Worm (Caenorhabditis elegans) whole organism, early embryonic: ENCODE results near the gene nbet-1.
"Not testable (repeated sequence)": the region's sequence is repeated elsewhere in the genome, so short reads cannot be mapped to it uniquely, and the experiment has no call there.

Source experiments
- B0310.2 ChIP-seq: sonication (generic microtip); optimal IDR thresholded peaks from 2 replicates; lab custom pipeline; 2016; ENCODE audit warnings: mild to moderate bottlenecking, missing genetic modification characterization, missing compliant biosample characterization
- F13C5.2 ChIP-seq: sonication (generic microtip); optimal IDR thresholded peaks from 2 replicates; lab custom pipeline; 2017; ENCODE audit warnings: mild to moderate bottlenecking, missing genetic modification characterization, inconsistent platforms, missing compliant biosample characterization
- aly-1 ChIP-seq: sonication (generic microtip); optimal IDR thresholded peaks from 2 replicates; lab custom pipeline; 2016; ENCODE audit warnings: missing genetic modification characterization, missing compliant biosample characterization
- ama-1 ChIP-seq: fragments of 150-350 bp; optimal IDR thresholded peaks from 2 replicates; lab custom pipeline; 2014
- ceh-13 ChIP-seq: fragments of 200-800 bp; sonication (Bioruptor generic); optimal IDR thresholded peaks from 2 replicates; lab custom pipeline; 2018; ENCODE audit warnings: mild to moderate bottlenecking, missing genetic modification characterization, missing compliant biosample characterization
- ceh-36 ChIP-seq: sonication (generic microtip); optimal IDR thresholded peaks from 2 replicates; lab custom pipeline; 2016; ENCODE audit warnings: missing genetic modification characterization, inconsistent platforms, missing compliant biosample characterization
- ets-7 ChIP-seq: sonication (generic microtip); optimal IDR thresholded peaks from 2 replicates; lab custom pipeline; 2016; ENCODE audit warnings: missing genotype, missing genetic modification characterization, missing compliant biosample characterization
- flt-1 ChIP-seq: fragments of 200-800 bp; sonication (Bioruptor generic); IDR thresholded peaks from 2 replicates; pipeline ENCODE4 v1.3.6; 2022; ENCODE audit warnings: missing genetic modification characterization, missing compliant biosample characterization
- hmbx-1 ChIP-seq: sonication (generic microtip); optimal IDR thresholded peaks from 2 replicates; lab custom pipeline; 2016; ENCODE audit warnings: mild to moderate bottlenecking, missing genetic modification characterization, missing compliant biosample characterization
- hmg-4 ChIP-seq: fragments of 200-800 bp; sonication (Bioruptor generic); optimal IDR thresholded peaks from 2 replicates; lab custom pipeline; 2018; ENCODE audit warnings: mild to moderate bottlenecking, missing genetic modification characterization, missing compliant biosample characterization
- hnd-1 ChIP-seq: sonication (generic microtip); optimal IDR thresholded peaks from 2 replicates; lab custom pipeline; 2016; ENCODE audit warnings: missing genetic modification characterization, missing compliant biosample characterization
- pes-1 ChIP-seq: fragments of 200-800 bp; sonication (Bioruptor generic); IDR thresholded peaks from 2 replicates; pipeline ENCODE4 v1.3.6; 2022; ENCODE audit warnings: missing genetic modification reagents, missing genetic modification characterization, missing compliant biosample characterization
- scrt-1 ChIP-seq: fragments of 200-800 bp; sonication (Bioruptor generic); IDR thresholded peaks from 2 replicates; pipeline ENCODE4 v1.3.6; 2022; ENCODE audit warnings: missing genetic modification characterization, missing compliant biosample characterization
- sea-1 ChIP-seq: fragments of 200-800 bp; sonication (Bioruptor generic); conservative IDR thresholded peaks from 2 replicates; pipeline ENCODE4 v1.3.6; 2022; ENCODE audit warnings: missing genetic modification characterization, missing compliant biosample characterization
- tbx-11 ChIP-seq: fragments of 200-800 bp; sonication (Bioruptor generic); IDR thresholded peaks from 2 replicates; pipeline ENCODE4 v1.3.6; 2022; ENCODE audit warnings: missing genetic modification characterization, missing compliant biosample characterization
- tbx-37 ChIP-seq: fragments of 200-800 bp; sonication (Bioruptor generic); conservative IDR thresholded peaks from 2 replicates; pipeline ENCODE4 v1.3.6; 2022; ENCODE audit warnings: missing genetic modification reagents, missing genetic modification characterization, missing compliant biosample characterization
- tra-4 ChIP-seq: sonication (generic microtip); optimal IDR thresholded peaks from 2 replicates; lab custom pipeline; 2017; ENCODE audit warnings: missing genetic modification characterization, missing compliant biosample characterization

nbet-1 gene

DNA sequence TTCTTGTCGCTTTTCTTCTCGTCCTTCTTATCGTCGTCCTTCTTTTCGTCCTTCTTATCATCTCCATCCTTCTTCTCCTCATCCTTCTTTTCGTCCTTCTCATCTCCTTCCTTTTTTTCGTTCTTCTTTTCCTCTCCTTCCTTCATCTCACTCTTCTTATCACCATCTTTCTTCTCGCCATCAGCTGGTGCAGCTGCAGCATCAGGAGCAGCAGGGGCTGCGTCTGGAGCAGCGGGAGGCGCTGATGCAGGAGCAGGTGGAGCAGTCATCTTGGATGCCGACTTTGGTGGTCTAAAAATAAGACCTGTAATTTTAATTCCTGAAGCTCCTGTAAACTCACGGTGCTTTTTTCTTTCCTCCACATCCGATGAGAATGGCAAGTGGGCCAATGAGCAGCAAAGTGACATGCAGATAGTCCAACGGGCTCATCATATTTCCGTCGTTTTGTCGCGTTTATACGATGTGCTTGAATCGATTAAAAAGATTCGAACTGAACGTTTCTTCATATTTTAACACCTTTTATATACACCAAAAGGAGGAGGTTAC, 16.0 kb downstream of the nbet-1 start, which contains the start of gene cylc-1:
cylc-1 (minus strand) TSS at position 496 of the 546 bp plus-strand sequence.
- TF ChIP-seq tbx-11 (GFP tag; lab: Robert Waterston, UW); ceh-36 (tag; lab: Kevin White, UChicago); hnd-1 (tag; lab: Kevin White, UChicago): not testable (repeated sequence)

DNA sequence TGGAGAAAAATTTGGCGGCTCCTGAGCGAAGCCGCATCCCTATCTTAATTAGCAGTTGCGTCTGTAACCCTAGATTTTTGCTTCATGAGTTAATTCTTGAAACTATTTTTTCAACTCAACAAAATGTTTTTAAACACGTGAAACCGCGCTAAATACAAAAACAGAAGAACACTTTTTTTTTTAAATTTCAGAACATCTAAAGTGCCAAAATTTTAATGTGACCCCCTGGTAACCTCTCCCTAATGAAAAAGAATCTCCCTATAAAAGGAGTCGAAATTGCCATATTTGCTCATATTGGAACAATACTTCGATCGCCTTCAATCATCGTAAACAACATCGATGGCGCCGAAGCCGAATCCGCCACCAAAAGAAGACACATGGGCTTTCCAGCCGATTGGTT, 17.3 kb downstream of the nbet-1 start, which contains the start of gene nsph-4.1:
nsph-4.1 (plus strand) TSS at position 301 of the 400 bp plus-strand sequence.
- not testable (repeated sequence) for TF ChIP-seq hnd-1 (tag; lab: Kevin White, UChicago); F13C5.2; hmbx-1 (tag; lab: Kevin White, UChicago)

DNA sequence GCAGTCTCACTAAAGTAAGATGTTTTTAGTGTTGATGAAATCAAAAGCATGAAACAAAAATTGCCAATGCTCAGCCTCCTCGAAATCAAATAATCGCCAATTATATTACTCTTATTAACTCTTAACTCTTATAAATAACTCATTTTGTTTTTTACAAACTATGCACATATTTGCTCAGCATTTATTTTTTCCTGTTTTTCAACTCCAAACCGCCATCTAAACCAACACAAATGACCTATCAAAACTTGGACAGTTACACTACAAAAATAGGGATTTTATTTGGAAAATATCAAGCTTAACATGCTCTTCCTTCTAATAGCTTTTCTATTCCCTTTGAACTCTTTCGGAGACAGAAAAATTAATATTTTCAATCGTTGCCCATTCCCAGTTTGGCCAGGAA, 19.3 kb downstream of the nbet-1 start, which contains the start of gene thn-6:
thn-6 (plus strand) TSS at position 301 of the 400 bp plus-strand sequence.
- TF ChIP-seq aly-1 (tag; lab: Kevin White, UChicago) (no peak), hmg-4 (GFP tag; lab: Kevin White, UChicago) (no peak), ets-7 (tag; lab: Kevin White, UChicago) (no peak), tbx-37 (no peak), flt-1 (GFP tag; lab: Robert Waterston, UW) (no peak), ceh-36 (tag; lab: Kevin White, UChicago) (no peak), sea-1 (GFP tag; lab: Robert Waterston, UW) (no peak), scrt-1 (no peak), ceh-13 (GFP tag; lab: Kevin White, UChicago) (no peak), ama-1 (lab: Kevin White, UChicago) (no peak), B0310.2 (tag; lab: Kevin White, UChicago) (no peak), tra-4 (tag; lab: Kevin White, UChicago) (no peak), pes-1 (GFP tag; lab: Robert Waterston, UW) (no peak), hnd-1 (tag; lab: Kevin White, UChicago) (no peak), hmbx-1 (tag; lab: Kevin White, UChicago) (no peak), F13C5.2 (no peak), tbx-11 (GFP tag; lab: Robert Waterston, UW) (no peak)

DNA sequence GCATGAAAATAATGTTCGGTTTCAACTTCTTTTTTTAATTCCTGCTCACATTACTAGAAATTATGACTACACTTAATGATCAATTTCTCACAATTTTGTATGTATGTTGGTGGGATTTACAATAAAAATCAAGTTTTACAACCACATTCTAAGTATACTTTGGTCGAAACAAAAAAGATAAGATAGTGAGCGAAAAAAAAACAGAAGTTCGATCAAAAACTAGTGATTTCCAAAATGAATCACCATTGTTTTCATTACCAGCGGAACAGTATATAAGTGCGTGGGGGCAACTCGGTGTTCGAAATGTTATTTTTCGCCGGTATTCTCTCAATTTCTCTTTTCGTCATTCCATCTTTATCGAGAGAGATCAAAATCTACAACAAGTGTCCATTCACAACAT, 21.2 kb downstream of the nbet-1 start, which contains the start of gene thn-5:
thn-5 (plus strand) TSS at position 301 of the 400 bp plus-strand sequence.
- no peak for TF ChIP-seq hmbx-1 (tag; lab: Kevin White, UChicago)
- no peak for TF ChIP-seq hnd-1 (tag; lab: Kevin White, UChicago)

DNA sequence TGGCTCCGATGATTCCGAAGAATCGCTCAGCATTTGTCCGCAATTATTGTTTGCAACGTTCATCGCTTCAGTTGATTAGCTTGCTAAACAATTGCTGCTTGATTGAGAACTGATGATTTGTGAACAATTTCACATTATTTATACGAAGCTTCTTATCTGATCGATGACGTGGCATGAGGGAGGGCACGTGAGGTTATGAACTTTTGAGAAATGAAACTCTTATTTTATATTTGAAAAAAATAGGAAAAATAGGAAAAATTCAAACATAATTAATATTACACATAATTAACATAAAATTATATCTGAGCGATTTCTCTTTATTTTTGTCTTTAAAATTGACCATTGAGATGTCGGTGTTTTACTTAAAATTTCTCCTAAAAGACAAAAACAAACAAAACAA, 45.4 kb downstream of the nbet-1 start, which contains the start of gene F36H12.10:
F36H12.10 (minus strand) TSS at position 101 of the 400 bp plus-strand sequence.
- TF ChIP-seq B0310.2 (tag; lab: Kevin White, UChicago); tra-4 (tag; lab: Kevin White, UChicago); ama-1 (lab: Kevin White, UChicago): not testable (repeated sequence)

DNA sequence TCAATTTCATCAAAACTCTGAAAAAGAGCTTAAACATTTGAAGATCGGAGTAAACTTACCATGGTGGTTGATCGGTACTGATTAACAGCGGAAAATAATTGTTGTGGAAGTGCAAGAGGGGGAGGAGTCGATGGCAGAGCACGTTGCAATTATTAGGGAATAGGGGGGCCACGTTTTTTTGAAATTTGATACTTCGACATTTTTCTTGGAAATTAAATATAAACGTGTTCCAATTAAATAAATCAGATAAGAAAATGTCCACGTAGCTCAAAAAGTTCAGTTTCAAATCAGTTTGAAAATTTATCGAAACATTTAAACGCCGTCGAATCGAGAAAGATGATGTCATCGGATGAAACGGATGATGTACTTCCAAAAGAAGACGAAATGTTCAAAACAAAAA, 47.4 kb downstream of the nbet-1 start, which contains the start of gene F36H12.9:
F36H12.9 (plus strand) TSS at position 301 of the 400 bp plus-strand sequence.
- TF ChIP-seq B0310.2 (tag; lab: Kevin White, UChicago); ama-1 (lab: Kevin White, UChicago); ceh-36 (tag; lab: Kevin White, UChicago): not testable (repeated sequence)

DNA sequence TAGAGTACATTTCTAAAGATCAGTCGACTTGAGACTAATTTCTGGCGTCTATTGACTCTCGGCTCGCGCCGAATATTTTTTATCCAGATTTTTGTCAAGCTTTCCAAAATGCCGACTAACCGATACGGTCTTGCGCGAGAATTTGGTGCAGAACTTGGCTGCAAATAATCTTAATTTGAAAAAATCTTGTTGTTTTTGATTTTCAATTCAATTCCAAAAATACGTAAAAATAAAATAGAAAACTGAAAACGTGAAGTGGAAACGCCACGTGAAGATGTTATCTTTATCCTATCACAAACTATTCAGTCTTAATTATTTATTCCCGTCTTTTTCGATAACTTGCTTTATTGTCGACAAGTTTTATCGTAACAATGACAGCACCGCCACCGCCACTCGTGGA, 49.1 kb downstream of the nbet-1 start, which contains the start of gene ttbk-2.1:
ttbk-2.1 (plus strand) TSS at position 301 of the 400 bp plus-strand sequence.
- not testable (repeated sequence) for TF ChIP-seq aly-1 (tag; lab: Kevin White, UChicago); F13C5.2; ama-1 (lab: Kevin White, UChicago)

DNA sequence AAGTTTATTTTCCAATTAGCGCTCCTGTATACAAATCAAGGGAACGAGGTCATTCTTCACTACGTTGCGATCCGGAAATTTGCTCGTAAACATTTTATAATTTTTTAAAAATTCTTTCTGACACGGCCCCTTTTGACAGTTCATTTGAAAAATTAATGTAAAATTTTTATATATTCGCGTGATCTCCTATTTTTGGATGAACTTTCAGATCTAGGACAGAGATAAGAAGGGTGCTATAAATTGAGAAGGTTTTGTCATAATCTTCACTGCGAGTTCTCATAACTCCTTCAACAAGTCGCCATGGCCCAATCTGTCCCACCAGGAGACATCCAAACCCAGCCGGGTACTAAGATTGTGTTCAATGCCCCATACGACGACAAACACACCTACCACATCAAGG, 51.0 kb downstream of the nbet-1 start, which contains the start of gene msp-19:
msp-19 (plus strand) TSS at position 301 of the 400 bp plus-strand sequence.
- TF ChIP-seq F13C5.2; flt-1 (GFP tag; lab: Robert Waterston, UW); ama-1 (lab: Kevin White, UChicago): not testable (repeated sequence)
